Worm (Caenorhabditis elegans) whole organism, early embryonic: ENCODE data around the gene srbc-84.

Experiments
- B0310.2 ChIP-seq: sonication (generic microtip); optimal IDR thresholded peaks from 2 replicates; lab custom pipeline; 2016; ENCODE audit warnings: mild to moderate bottlenecking, missing genetic modification characterization, missing compliant biosample characterization
- F13C5.2 ChIP-seq: sonication (generic microtip); optimal IDR thresholded peaks from 2 replicates; lab custom pipeline; 2017; ENCODE audit warnings: mild to moderate bottlenecking, missing genetic modification characterization, inconsistent platforms, missing compliant biosample characterization
- aly-1 ChIP-seq: sonication (generic microtip); optimal IDR thresholded peaks from 2 replicates; lab custom pipeline; 2016; ENCODE audit warnings: missing genetic modification characterization, missing compliant biosample characterization
- ama-1 ChIP-seq: fragments of 150-350 bp; optimal IDR thresholded peaks from 2 replicates; lab custom pipeline; 2014
- ceh-13 ChIP-seq: fragments of 200-800 bp; sonication (Bioruptor generic); optimal IDR thresholded peaks from 2 replicates; lab custom pipeline; 2018; ENCODE audit warnings: mild to moderate bottlenecking, missing genetic modification characterization, missing compliant biosample characterization
- ceh-36 ChIP-seq: sonication (generic microtip); optimal IDR thresholded peaks from 2 replicates; lab custom pipeline; 2016; ENCODE audit warnings: missing genetic modification characterization, inconsistent platforms, missing compliant biosample characterization
- flt-1 ChIP-seq: fragments of 200-800 bp; sonication (Bioruptor generic); IDR thresholded peaks from 2 replicates; pipeline ENCODE4 v1.3.6; 2022; ENCODE audit warnings: missing genetic modification characterization, missing compliant biosample characterization
- hmbx-1 ChIP-seq: sonication (generic microtip); optimal IDR thresholded peaks from 2 replicates; lab custom pipeline; 2016; ENCODE audit warnings: mild to moderate bottlenecking, missing genetic modification characterization, missing compliant biosample characterization
- hmg-4 ChIP-seq: fragments of 200-800 bp; sonication (Bioruptor generic); optimal IDR thresholded peaks from 2 replicates; lab custom pipeline; 2018; ENCODE audit warnings: mild to moderate bottlenecking, missing genetic modification characterization, missing compliant biosample characterization
- scrt-1 ChIP-seq: fragments of 200-800 bp; sonication (Bioruptor generic); IDR thresholded peaks from 2 replicates; pipeline ENCODE4 v1.3.6; 2022; ENCODE audit warnings: missing genetic modification characterization, missing compliant biosample characterization
- sea-1 ChIP-seq: fragments of 200-800 bp; sonication (Bioruptor generic); conservative IDR thresholded peaks from 2 replicates; pipeline ENCODE4 v1.3.6; 2022; ENCODE audit warnings: missing genetic modification characterization, missing compliant biosample characterization
- tbx-11 ChIP-seq: fragments of 200-800 bp; sonication (Bioruptor generic); IDR thresholded peaks from 2 replicates; pipeline ENCODE4 v1.3.6; 2022; ENCODE audit warnings: missing genetic modification characterization, missing compliant biosample characterization
- tbx-37 ChIP-seq: fragments of 200-800 bp; sonication (Bioruptor generic); conservative IDR thresholded peaks from 2 replicates; pipeline ENCODE4 v1.3.6; 2022; ENCODE audit warnings: missing genetic modification reagents, missing genetic modification characterization, missing compliant biosample characterization

srbc-84 gene

ce11 chrV:16346406-16347108 lies 47.8 kb downstream of the srbc-84 start, which contains the start of the genes W08G11.5 and W08G11.1:
Gene W08G11.5 (minus strand): TSS chrV:16346506.
Gene W08G11.1 (plus strand): TSS chrV:16347058.
- no peak for TF ChIP-seq hmg-4 (GFP tag; lab: Kevin White, UChicago)
- TF ChIP-seq ama-1: no peak
- no peak for TF ChIP-seq aly-1 (tag; lab: Kevin White, UChicago)
- no peak for TF ChIP-seq hmbx-1 (tag; lab: Kevin White, UChicago)
- TF ChIP-seq ceh-13: no peak
- TF ChIP-seq sea-1 (GFP tag; lab: Robert Waterston, UW): no peak
- no peak for TF ChIP-seq tbx-37 (GFP tag; lab: Robert Waterston, UW)
- TF ChIP-seq scrt-1 (GFP tag; lab: Robert Waterston, UW): no peak
- TF ChIP-seq tbx-11 (GFP tag; lab: Robert Waterston, UW): no peak
- no peak for TF ChIP-seq ceh-36
- no peak for TF ChIP-seq B0310.2
- TF ChIP-seq F13C5.2 (tag; lab: Kevin White, UChicago): no peak
- TF ChIP-seq flt-1 (GFP tag; lab: Robert Waterston, UW): no peak
